Fruit fly (Drosophila melanogaster) whole organism, adult: Measurements from ENCODE around the gene m.

Experiments used
- CG12768 ChIP-seq: fragments of 200-800 bp; sonication (Bioruptor generic); optimal IDR thresholded peaks from 2 replicates; lab custom pipeline; 2017; ENCODE audit warnings: missing biosample characterization, missing genetic modification characterization, mild to moderate bottlenecking, moderate library complexity, missing genetic modification reagents
- CG1620 ChIP-seq: fragments of 200-800 bp; sonication (Bioruptor generic); optimal IDR thresholded peaks from 2 replicates; lab custom pipeline; 2016; ENCODE audit warnings: missing biosample characterization, missing genetic modification characterization
- CG7101 ChIP-seq: fragments of 200-800 bp; sonication (Bioruptor generic); optimal IDR thresholded peaks from 2 replicates; lab custom pipeline; 2018; ENCODE audit warnings: missing biosample characterization, mild to moderate bottlenecking, missing genetic modification characterization, moderate library complexity
- kay ChIP-seq: fragments of 200-800 bp; sonication (Bioruptor generic); peaks from one replicate; lab custom pipeline; 2016; ENCODE audit warnings: missing biosample characterization, missing genetic modification characterization, borderline replicate concordance
- toe ChIP-seq: fragments of 200-800 bp; sonication (Bioruptor generic); optimal IDR thresholded peaks from 2 replicates; lab custom pipeline; 2016; ENCODE audit warnings: missing biosample characterization, missing genetic modification characterization

DNA sequence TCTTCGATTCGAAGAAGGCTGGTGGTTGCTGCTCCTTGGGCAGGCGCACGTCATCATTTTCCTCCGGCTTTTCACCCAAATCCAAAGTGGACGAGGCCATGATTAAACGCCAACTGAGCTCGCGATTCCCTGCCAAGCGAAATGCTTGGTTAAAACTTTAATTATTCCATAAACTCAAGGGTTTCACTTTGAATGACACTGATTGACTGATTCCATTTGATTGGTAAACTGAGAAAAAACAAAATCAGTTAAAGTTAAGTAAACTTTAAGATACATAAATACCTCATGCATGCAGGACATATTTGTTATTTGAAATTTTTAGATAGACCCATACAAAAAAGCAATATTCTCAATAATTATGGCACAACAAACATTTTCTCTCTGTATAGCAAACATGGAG lies 20.3 kb upstream of the m start, which contains the start of gene inaF-A:
- TF ChIP-seq CG7101 (tag; lab: Kevin White, UChicago) (no peak), kay (no peak), toe (GFP tag; lab: Kevin White, UChicago) (no peak), CG1620 (GFP tag; lab: Kevin White, UChicago) (no peak), CG12768 (GFP tag; lab: Kevin White, UChicago) (no peak)
